Worm (Caenorhabditis elegans) whole organism, L3 larva: Measurements from ENCODE around the gene oac-49.

Experiments
- R02D3.7 ChIP-seq: fragments of 150-350 bp; optimal IDR thresholded peaks from 2 replicates; lab custom pipeline; 2014; ENCODE audit warnings: missing biosample characterization, missing genetic modification characterization
- ZK546.5 ChIP-seq: sonication (generic microtip); optimal IDR thresholded peaks from 2 replicates; lab custom pipeline; 2017; ENCODE audit warnings: missing biosample characterization, missing genetic modification characterization
- aly-2 ChIP-seq: fragments of 150-350 bp; optimal IDR thresholded peaks from 2 replicates; lab custom pipeline; 2014; ENCODE audit warnings: missing biosample characterization, missing genetic modification characterization
- ama-1 ChIP-seq: fragments of 150-350 bp; optimal IDR thresholded peaks from 2 replicates; lab custom pipeline; 2018
- ceh-28 ChIP-seq: fragments of 150-350 bp; optimal IDR thresholded peaks from 2 replicates; lab custom pipeline; 2014; ENCODE audit warnings: missing biosample characterization, missing genetic modification reagents, missing genetic modification characterization
- ceh-9 ChIP-seq: sonication (generic microtip); optimal IDR thresholded peaks from 2 replicates; lab custom pipeline; 2018; ENCODE audit warnings: missing biosample characterization, missing genetic modification characterization
- daf-12 ChIP-seq: fragments of 150-350 bp; optimal IDR thresholded peaks from 2 replicates; lab custom pipeline; 2014; ENCODE audit warnings: missing biosample characterization, missing genetic modification reagents, missing genetic modification characterization
- egl-27 ChIP-seq: sonication (generic microtip); optimal IDR thresholded peaks from 4 replicates; lab custom pipeline; 2017; ENCODE audit warnings: missing biosample characterization, missing genetic modification reagents, missing genetic modification characterization
- elt-1 ChIP-seq: fragments of 150-350 bp; optimal IDR thresholded peaks from 2 replicates; lab custom pipeline; 2014; ENCODE audit warnings: missing biosample characterization, missing genetic modification characterization
- elt-2 ChIP-seq: sonication (generic microtip); optimal IDR thresholded peaks from 2 replicates; lab custom pipeline; 2016; ENCODE audit warnings: missing genetic modification reagents, mild to moderate bottlenecking, missing genetic modification characterization, missing compliant biosample characterization
- elt-3 ChIP-seq, 3 experiments: fragments of 150-350 bp in 1 of 3; sonication (generic microtip) in 2 of 3; optimal IDR thresholded peaks; 2 replicates in 2 of 3; 4 replicates in 1 of 3; lab custom pipeline; 2014 to 2017; ENCODE audit warnings: missing biosample characterization in 3 of 3, missing genetic modification characterization in 3 of 3
- fkh-10 ChIP-seq: sonication (generic microtip); optimal IDR thresholded peaks from 2 replicates; lab custom pipeline; 2017; ENCODE audit warnings: missing biosample characterization, missing genetic modification reagents, missing genetic modification characterization
- fos-1 ChIP-seq: fragments of 150-350 bp; optimal IDR thresholded peaks from 2 replicates; lab custom pipeline; 2014; ENCODE audit warnings: missing biosample characterization, missing genetic modification characterization
- hmg-11 ChIP-seq: sonication (generic microtip); optimal IDR thresholded peaks from 2 replicates; lab custom pipeline; 2016; ENCODE audit warnings: missing genetic modification characterization, missing compliant biosample characterization
- jun-1 ChIP-seq: fragments of 150-350 bp; optimal IDR thresholded peaks from 2 replicates; lab custom pipeline; 2014; ENCODE audit warnings: missing biosample characterization, missing genetic modification reagents, missing genetic modification characterization
- lin-15B ChIP-seq: fragments of 150-350 bp; optimal IDR thresholded peaks from 2 replicates; lab custom pipeline; 2014; ENCODE audit warnings: missing biosample characterization, missing genetic modification characterization
- lin-39 ChIP-seq: fragments of 150-350 bp; optimal IDR thresholded peaks from 2 replicates; lab custom pipeline; 2018; ENCODE audit warnings: missing biosample characterization, missing genetic modification reagents, missing genetic modification characterization
- lsy-12 ChIP-seq: sonication (generic microtip); optimal IDR thresholded peaks from 2 replicates; lab custom pipeline; 2016; ENCODE audit warnings: mild to moderate bottlenecking, missing genetic modification characterization, missing compliant biosample characterization
- mml-1 ChIP-seq: fragments of 150-350 bp; sonication (generic microtip); optimal IDR thresholded peaks from 3 replicates; lab custom pipeline; 2014; ENCODE audit warnings: missing biosample characterization, missing genetic modification characterization
- nfya-1 ChIP-seq: sonication (generic microtip); optimal IDR thresholded peaks from 2 replicates; lab custom pipeline; 2017; ENCODE audit warnings: missing genetic modification characterization, mild to moderate bottlenecking, missing compliant biosample characterization, antibody characterized with exemption, moderate library complexity; ENCODE audit not compliant: insufficient read depth
- nhr-11 ChIP-seq: fragments of 150-350 bp; optimal IDR thresholded peaks from 2 replicates; lab custom pipeline; 2014; ENCODE audit warnings: missing biosample characterization, missing genetic modification characterization
- nhr-12 ChIP-seq: fragments of 150-350 bp; optimal IDR thresholded peaks from 2 replicates; lab custom pipeline; 2014; ENCODE audit warnings: missing biosample characterization, missing genetic modification characterization
- nhr-23 ChIP-seq: fragments of 150-350 bp; optimal IDR thresholded peaks from 2 replicates; lab custom pipeline; 2014; ENCODE audit warnings: missing biosample characterization, missing genetic modification reagents, missing genetic modification characterization
- nhr-237 ChIP-seq: fragments of 150-350 bp; optimal IDR thresholded peaks from 2 replicates; lab custom pipeline; 2014; ENCODE audit warnings: missing biosample characterization, missing genetic modification characterization
- nhr-76 ChIP-seq: fragments of 150-350 bp; sonication (generic microtip); optimal IDR thresholded peaks from 5 replicates; lab custom pipeline; 2014; ENCODE audit warnings: missing biosample characterization, missing genetic modification characterization
- nhr-77 ChIP-seq: fragments of 150-350 bp; optimal IDR thresholded peaks from 2 replicates; lab custom pipeline; 2014; ENCODE audit warnings: missing biosample characterization, missing genetic modification characterization
- pha-4 ChIP-seq: fragments of 150-350 bp; optimal IDR thresholded peaks from 2 replicates; lab custom pipeline; 2014; ENCODE audit warnings: missing biosample characterization, missing genetic modification reagents, missing genetic modification characterization
- pqm-1 ChIP-seq: fragments of 150-350 bp; optimal IDR thresholded peaks from 2 replicates; lab custom pipeline; 2017; ENCODE audit warnings: missing biosample characterization, missing genetic modification characterization, inconsistent platforms
- skn-1 ChIP-seq: fragments of 150-350 bp; optimal IDR thresholded peaks from 2 replicates; lab custom pipeline; 2014; ENCODE audit warnings: missing biosample characterization, missing genetic modification characterization
- snpc-4 ChIP-seq: fragments of 150-350 bp; optimal IDR thresholded peaks from 2 replicates; lab custom pipeline; 2014; ENCODE audit warnings: missing biosample characterization, missing genetic modification characterization
- tbx-2 ChIP-seq: sonication (generic microtip); optimal IDR thresholded peaks from 2 replicates; lab custom pipeline; 2016; ENCODE audit warnings: mild to moderate bottlenecking, missing genetic modification characterization, missing compliant biosample characterization
- unc-62 ChIP-seq: fragments of 150-350 bp; sonication (generic microtip); optimal IDR thresholded peaks from 4 replicates; lab custom pipeline; 2014; ENCODE audit warnings: missing biosample characterization, missing genetic modification reagents, missing genetic modification characterization
- ztf-4 ChIP-seq: fragments of 150-350 bp; optimal IDR thresholded peaks from 2 replicates; lab custom pipeline; 2014; ENCODE audit warnings: missing biosample characterization, missing genetic modification characterization

Gene oac-49

DNA sequence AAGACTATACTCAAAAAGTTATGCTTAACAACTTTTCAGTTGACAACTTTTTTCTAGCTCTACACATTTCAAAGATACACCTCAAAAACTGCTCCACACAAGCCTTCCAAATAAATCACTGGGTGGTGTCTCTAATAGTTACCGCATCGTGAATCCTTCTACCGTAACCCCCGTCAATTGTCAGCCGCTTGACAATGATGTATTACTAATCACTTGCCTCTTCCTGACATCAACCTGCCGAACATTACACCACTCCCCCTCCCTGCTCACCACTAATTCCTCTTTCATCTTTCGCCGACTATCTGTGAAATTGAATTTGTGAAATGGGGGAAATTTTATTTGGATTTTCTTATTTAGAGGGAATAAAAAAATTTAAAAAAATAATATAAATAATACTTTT, 36.1 kb upstream of the oac-49 start:
- TF ChIP-seq skn-1 (tag; lab: Kevin White, UChicago) (no peak), snpc-4 (tag; lab: Kevin White, UChicago) (no peak), ceh-9 (tag; lab: Kevin White, UChicago) (no peak), mml-1 (no peak), fos-1 (no peak), ZK546.5 (tag; lab: Kevin White, UChicago) (no peak), nhr-12 (tag; lab: Kevin White, UChicago) (no peak), nhr-237 (no peak), lsy-12 (no peak)

DNA sequence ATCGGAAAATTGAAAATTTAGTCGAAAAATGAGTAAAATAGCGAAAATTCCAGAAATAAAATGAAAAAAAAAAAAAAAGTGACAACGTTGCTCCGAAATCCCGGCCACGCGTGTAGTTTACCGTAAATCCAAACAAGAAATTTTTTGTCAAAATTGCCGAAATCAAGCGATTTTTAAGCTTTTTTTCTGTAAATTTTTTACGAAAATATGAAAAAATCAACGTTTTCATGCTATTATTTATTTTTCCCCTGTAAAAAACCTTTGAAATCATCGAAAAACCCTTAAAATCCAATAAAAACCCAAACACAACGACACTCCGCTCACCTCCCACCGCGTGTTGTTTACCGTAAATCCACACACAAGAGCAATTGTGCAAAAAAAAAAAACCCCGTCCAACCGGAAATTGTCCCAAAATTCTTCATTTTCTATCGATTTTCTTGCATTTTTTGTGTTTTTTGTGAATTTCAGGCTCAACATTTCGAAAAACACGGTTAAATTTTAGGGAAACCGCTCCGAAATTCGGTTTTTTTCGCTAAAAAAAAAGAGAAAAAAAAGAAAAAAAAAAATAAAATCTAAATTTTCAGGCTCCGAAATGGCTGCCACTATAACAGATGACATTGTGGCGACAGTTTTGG, 27.7 kb upstream of the oac-49 start, which contains the start of the genes Y39B6A.3 and pph-5:
Gene Y39B6A.3, minus strand, starts transcription at position 51 of the 635 bp plus-strand sequence.
Gene pph-5, plus strand, starts transcription at position 585 of the 635 bp plus-strand sequence.
- TF ChIP-seq hmg-11 (tag; lab: Kevin White, UChicago) (no peak), R02D3.7 (tag; lab: Kevin White, UChicago) (peak; percentile 97), ceh-28 (peak; percentile 0), nfya-1 (tag; lab: Kevin White, UChicago) (peak; percentile 23), pha-4 (tag; lab: Kevin White, UChicago) (peak; percentile 8), nhr-11 (tag; lab: Kevin White, UChicago) (no peak), pqm-1 (peak; percentile 8), fkh-10 (GFP tag; lab: Kevin White, UChicago) (peak; percentile 1), lin-15B (tag; lab: Kevin White, UChicago) (peak; percentile 74), elt-2 (tag; lab: Kevin White, UChicago) (peak; percentile 25)

DNA sequence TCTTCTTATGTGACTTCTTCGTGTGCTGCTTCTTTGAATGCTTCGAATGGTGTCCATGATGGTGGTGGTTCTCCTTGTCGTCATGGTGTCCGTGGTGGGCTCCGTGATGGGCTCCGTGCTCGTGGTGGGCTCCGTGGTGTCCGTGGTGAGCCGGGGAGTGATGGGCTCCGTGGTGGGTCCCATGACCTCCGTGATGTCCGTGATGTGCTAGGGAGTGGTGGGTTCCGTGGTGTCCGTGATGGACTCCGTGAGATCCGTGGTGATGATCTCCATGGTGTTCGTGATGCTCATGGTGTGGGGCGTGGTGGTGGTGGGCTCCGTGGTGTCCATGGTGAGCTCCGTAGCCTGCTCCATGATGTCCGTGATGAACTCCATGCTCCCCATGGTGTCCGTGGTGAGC, 16.6 kb upstream of the oac-49 start:
- TF ChIP-seq lin-39 (tag; lab: Kevin White, UChicago) (no peak), tbx-2 (tag; lab: Kevin White, UChicago) (no peak), jun-1 (no peak), ama-1 (lab: Kevin White, UChicago) (no peak), nhr-12 (tag; lab: Kevin White, UChicago) (no peak), unc-62 (no peak), aly-2 (tag; lab: Kevin White, UChicago) (no peak), nhr-23 (no peak), nhr-76 (no peak), daf-12 (tag; lab: Kevin White, UChicago) (no peak), elt-1 (tag; lab: Kevin White, UChicago) (no peak)
- TF ChIP-seq, all 47 proteins: peak for 0

DNA sequence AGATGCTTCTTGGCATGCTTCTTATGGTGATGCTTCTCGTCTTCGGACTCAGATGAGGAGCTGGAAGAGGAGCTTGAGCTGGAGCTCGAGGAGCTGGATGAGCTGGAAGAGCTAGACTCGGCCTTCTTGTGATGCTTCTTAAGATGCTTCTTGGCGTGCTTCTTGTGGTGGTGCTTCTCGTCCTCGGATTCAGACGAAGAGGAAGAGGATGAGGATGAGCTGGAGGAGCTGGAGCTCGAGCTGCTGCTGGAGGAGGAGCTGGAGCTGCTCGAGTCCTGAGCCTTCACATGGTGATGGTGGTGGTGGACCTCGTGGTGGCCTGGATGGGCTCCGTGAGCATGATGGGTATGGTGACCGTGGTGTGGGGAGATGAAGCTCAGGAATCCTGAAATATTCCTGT, 15.0 kb upstream of the oac-49 start:
- TF ChIP-seq nhr-11 (tag; lab: Kevin White, UChicago), result no peak
- no peak for TF ChIP-seq tbx-2 (tag; lab: Kevin White, UChicago)
- no peak for TF ChIP-seq nhr-77 (tag; lab: Kevin White, UChicago)
- no peak for TF ChIP-seq egl-27 (tag; lab: Kevin White, UChicago)
- no peak for TF ChIP-seq ama-1 (lab: Kevin White, UChicago)
- no peak for TF ChIP-seq ztf-4 (tag; lab: Kevin White, UChicago)
- no peak for TF ChIP-seq lin-39 (tag; lab: Kevin White, UChicago)

DNA sequence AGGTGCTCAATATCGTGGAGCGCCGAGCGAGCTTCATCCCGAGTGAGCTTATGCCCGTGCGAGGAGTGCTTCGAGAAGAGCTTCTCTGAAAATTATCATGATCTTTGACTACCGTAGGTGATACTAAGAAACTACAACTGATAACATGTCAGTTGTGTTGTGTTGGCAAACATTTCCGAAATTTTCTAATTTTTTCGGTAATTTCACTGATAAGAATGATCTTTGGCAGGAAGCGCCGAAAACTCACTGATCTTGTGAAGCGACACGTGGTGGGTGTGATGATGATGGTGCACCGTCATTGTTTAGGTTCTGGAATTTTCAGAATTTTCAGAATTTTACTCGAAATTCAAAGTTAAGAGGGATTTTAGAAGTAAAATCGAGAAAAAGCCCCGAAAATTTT, 14.5 kb upstream of the oac-49 start, which contains the start of gene Y39B6A.1:
Gene Y39B6A.1, minus strand, starts transcription at position 309 of the 400 bp plus-strand sequence.
- TF ChIP-seq pqm-1 (peak; percentile 68), lin-15B (tag; lab: Kevin White, UChicago) (no peak), aly-2 (tag; lab: Kevin White, UChicago) (no peak), ZK546.5 (tag; lab: Kevin White, UChicago) (no peak), elt-2 (tag; lab: Kevin White, UChicago) (peak; percentile 81), ceh-9 (tag; lab: Kevin White, UChicago) (no peak), elt-3 (tag; optimal IDR thresholded peaks at IDR 0.05; lab: Kevin White, UChicago) (no peak)
